Fruit fly (Drosophila melanogaster): ENCODE results near the gene Dh44.

DNA sequence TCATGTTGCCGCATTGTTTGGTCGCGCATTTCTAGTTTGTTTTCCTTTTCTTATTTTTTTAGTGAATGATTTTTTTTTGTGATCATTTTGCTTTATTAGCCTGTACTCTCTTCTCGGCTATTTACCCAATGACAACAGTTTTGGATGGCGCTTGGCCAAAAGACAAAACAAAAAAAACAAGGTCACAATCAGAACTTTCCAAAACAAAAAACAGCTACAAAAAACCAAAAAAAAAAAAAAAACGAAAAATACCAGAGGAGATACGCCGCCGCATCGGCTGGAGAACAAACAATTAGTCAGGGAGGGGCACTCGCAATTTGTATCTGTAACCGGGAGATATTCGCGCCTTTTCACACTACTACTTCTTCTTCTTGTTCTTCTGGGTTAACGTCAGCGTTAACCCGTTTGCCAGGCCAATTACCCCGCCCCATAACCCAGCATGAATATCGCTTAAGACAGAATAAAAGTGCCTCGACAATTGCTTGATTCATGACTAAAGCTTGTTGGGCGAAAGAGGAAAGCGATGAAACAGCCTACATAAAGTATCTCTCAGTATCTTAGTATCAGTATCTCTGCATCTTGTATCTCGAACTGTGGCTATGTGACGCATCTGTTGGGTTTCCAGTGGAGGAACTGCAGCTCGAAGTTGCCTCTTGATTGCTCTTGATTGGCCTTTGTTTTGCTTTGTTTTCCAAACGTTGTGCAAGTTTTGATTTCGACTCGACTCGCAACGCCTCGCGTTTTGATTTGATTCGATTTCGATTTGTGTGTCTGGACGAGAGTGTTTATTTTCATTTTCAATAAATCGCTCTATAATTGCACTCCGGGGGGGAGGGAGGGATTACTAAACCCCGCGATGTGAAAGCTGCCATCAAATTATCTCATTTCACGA is 30.8 kb upstream of the Dh44 start:
- no peak for TF ChIP-seq CG34367 (tag; optimal IDR thresholded peaks at IDR 0.05)
- TF ChIP-seq rn (GFP tag; IDR thresholded peaks at IDR 0.05), result no peak
- TF ChIP-seq CG8301 (tag; optimal IDR thresholded peaks at IDR 0.05), result no peak
